Worm (Caenorhabditis elegans) whole organism, late embryonic: ENCODE data around the gene xtr-2.

Experiments
- C08G9.2 ChIP-seq: sonication (generic microtip); optimal IDR thresholded peaks from 2 replicates; lab custom pipeline; 2016; ENCODE audit warnings: mild to moderate bottlenecking, missing genetic modification characterization, moderate library complexity, missing compliant biosample characterization
- F13H6.1 ChIP-seq: sonication (generic microtip); optimal IDR thresholded peaks from 2 replicates; lab custom pipeline; 2016; ENCODE audit warnings: missing genetic modification characterization, missing compliant biosample characterization
- K09A11.1 ChIP-seq: sonication (generic microtip); optimal IDR thresholded peaks from 2 replicates; lab custom pipeline; 2017; ENCODE audit warnings: antibody characterized with exemption, mild to moderate bottlenecking, missing genetic modification characterization, missing compliant biosample characterization; ENCODE audit not compliant: insufficient read depth
- Y22D7AL.16 ChIP-seq: sonication (generic microtip); optimal IDR thresholded peaks from 2 replicates; lab custom pipeline; 2016; ENCODE audit warnings: missing genetic modification characterization, missing compliant biosample characterization
- ama-1 ChIP-seq: fragments of 150-350 bp; optimal IDR thresholded peaks from 2 replicates; lab custom pipeline; 2014
- ceh-14 ChIP-seq: sonication (generic microtip); optimal IDR thresholded peaks from 2 replicates; lab custom pipeline; 2016; ENCODE audit warnings: missing genotype, missing genetic modification characterization, missing compliant biosample characterization
- ceh-18 ChIP-seq: sonication (generic microtip); optimal IDR thresholded peaks from 2 replicates; lab custom pipeline; 2016; ENCODE audit warnings: missing genetic modification characterization, missing compliant biosample characterization
- ceh-2 ChIP-seq: sonication (generic microtip); optimal IDR thresholded peaks from 2 replicates; lab custom pipeline; 2016; ENCODE audit warnings: missing genotype, missing genetic modification characterization, missing compliant biosample characterization
- ceh-22 ChIP-seq: sonication (generic microtip); optimal IDR thresholded peaks from 2 replicates; lab custom pipeline; 2017; ENCODE audit warnings: missing biosample characterization, missing genetic modification characterization
- ceh-24 ChIP-seq: sonication (generic microtip); optimal IDR thresholded peaks from 2 replicates; lab custom pipeline; 2016; ENCODE audit warnings: mild to moderate bottlenecking, missing genetic modification characterization, missing compliant biosample characterization
- ceh-30 ChIP-seq: fragments of 150-350 bp; optimal IDR thresholded peaks from 2 replicates; lab custom pipeline; 2014; ENCODE audit warnings: missing biosample characterization, missing genetic modification characterization
- ceh-31 ChIP-seq: sonication (generic microtip); optimal IDR thresholded peaks from 2 replicates; lab custom pipeline; 2016; ENCODE audit warnings: missing genetic modification characterization, missing compliant biosample characterization
- ceh-45 ChIP-seq: fragments of 200-800 bp; sonication (Bioruptor generic); IDR thresholded peaks from 2 replicates; pipeline ENCODE4 v1.3.6; 2022; ENCODE audit warnings: missing genetic modification reagents, missing genetic modification characterization, missing compliant biosample characterization
- ceh-48 ChIP-seq: sonication (generic microtip); optimal IDR thresholded peaks from 2 replicates; lab custom pipeline; 2016; ENCODE audit warnings: missing genetic modification characterization, inconsistent platforms, missing compliant biosample characterization
- ceh-6 ChIP-seq: fragments of 200-800 bp; sonication (Bioruptor generic); optimal IDR thresholded peaks from 2 replicates; lab custom pipeline; 2018; ENCODE audit warnings: mild to moderate bottlenecking, missing genetic modification characterization, missing compliant biosample characterization
- dmd-4 ChIP-seq: sonication (generic microtip); optimal IDR thresholded peaks from 2 replicates; lab custom pipeline; 2016; ENCODE audit warnings: borderline replicate concordance, missing genetic modification characterization, missing compliant biosample characterization
- dve-1 ChIP-seq: sonication (generic microtip); optimal IDR thresholded peaks from 2 replicates; lab custom pipeline; 2017; ENCODE audit warnings: antibody characterized with exemption, mild to moderate bottlenecking, missing genetic modification characterization, missing compliant biosample characterization
- elt-2 ChIP-seq: sonication (generic microtip); optimal IDR thresholded peaks from 2 replicates; lab custom pipeline; 2016; ENCODE audit warnings: missing genetic modification reagents, missing genetic modification characterization, missing compliant biosample characterization
- elt-4 ChIP-seq: sonication (generic microtip); optimal IDR thresholded peaks from 2 replicates; lab custom pipeline; 2016; ENCODE audit warnings: missing genetic modification characterization, missing compliant biosample characterization
- eyg-1 ChIP-seq: sonication (generic microtip); optimal IDR thresholded peaks from 2 replicates; lab custom pipeline; 2016; ENCODE audit warnings: missing genotype, missing genetic modification characterization, missing compliant biosample characterization
- fkh-10 ChIP-seq: fragments of 150-350 bp; optimal IDR thresholded peaks from 2 replicates; lab custom pipeline; 2014; ENCODE audit warnings: missing biosample characterization, missing genetic modification reagents, missing genetic modification characterization
- gmeb-2 ChIP-seq: sonication (generic microtip); optimal IDR thresholded peaks from 2 replicates; lab custom pipeline; 2016; ENCODE audit warnings: missing genetic modification characterization, inconsistent platforms, missing compliant biosample characterization
- hlh-13 ChIP-seq: fragments of 200-800 bp; sonication (Bioruptor generic); optimal IDR thresholded peaks from 2 replicates; lab custom pipeline; 2018; ENCODE audit warnings: mild to moderate bottlenecking, missing genetic modification characterization, missing compliant biosample characterization
- hlh-15 ChIP-seq: sonication (generic microtip); optimal IDR thresholded peaks from 2 replicates; lab custom pipeline; 2016; ENCODE audit warnings: missing genetic modification characterization, missing compliant biosample characterization
- hlh-30 ChIP-seq: sonication (generic microtip); optimal IDR thresholded peaks from 2 replicates; lab custom pipeline; 2017; ENCODE audit warnings: antibody characterized with exemption, missing genetic modification characterization, missing compliant biosample characterization; ENCODE audit not compliant: insufficient read depth
- hlh-6 ChIP-seq: sonication (generic microtip); optimal IDR thresholded peaks from 2 replicates; lab custom pipeline; 2016; ENCODE audit warnings: missing genotype, missing genetic modification characterization, missing compliant biosample characterization
- nfya-1 ChIP-seq: sonication (generic microtip); optimal IDR thresholded peaks from 2 replicates; lab custom pipeline; 2017; ENCODE audit warnings: missing genetic modification characterization, mild to moderate bottlenecking, missing compliant biosample characterization, antibody characterized with exemption, moderate library complexity
- nhr-11 ChIP-seq: fragments of 150-350 bp; optimal IDR thresholded peaks from 2 replicates; lab custom pipeline; 2014; ENCODE audit warnings: missing biosample characterization, missing genetic modification characterization
- npax-4 ChIP-seq: sonication (generic microtip); optimal IDR thresholded peaks from 2 replicates; lab custom pipeline; 2016; ENCODE audit warnings: missing genetic modification characterization, missing compliant biosample characterization
- odd-2 ChIP-seq: sonication (generic microtip); optimal IDR thresholded peaks from 2 replicates; lab custom pipeline; 2017; ENCODE audit warnings: antibody characterized with exemption, mild to moderate bottlenecking, missing genetic modification characterization, missing compliant biosample characterization
- pag-3 ChIP-seq: sonication (generic microtip); optimal IDR thresholded peaks from 2 replicates; lab custom pipeline; 2016; ENCODE audit warnings: missing compliant biosample characterization, missing genetic modification characterization, borderline replicate concordance
- pat-9 ChIP-seq: fragments of 200-800 bp; sonication (Bioruptor generic); optimal IDR thresholded peaks from 2 replicates; lab custom pipeline; 2018; ENCODE audit warnings: mild to moderate bottlenecking, missing genetic modification characterization, moderate library complexity, missing compliant biosample characterization
- pax-1 ChIP-seq: fragments of 150-350 bp; optimal IDR thresholded peaks from 2 replicates; lab custom pipeline; 2014; ENCODE audit warnings: missing biosample characterization, missing genetic modification characterization
- pha-4 ChIP-seq: fragments of 150-350 bp; optimal IDR thresholded peaks from 2 replicates; lab custom pipeline; 2018; ENCODE audit warnings: missing biosample characterization, missing genetic modification reagents, missing genetic modification characterization
- pqm-1 ChIP-seq: sonication (generic microtip); optimal IDR thresholded peaks from 2 replicates; lab custom pipeline; 2016; ENCODE audit warnings: missing genetic modification characterization, missing compliant biosample characterization
- ref-2 ChIP-seq: sonication (generic microtip); optimal IDR thresholded peaks from 2 replicates; lab custom pipeline; 2016; ENCODE audit warnings: missing genetic modification characterization, missing compliant biosample characterization
- rnt-1 ChIP-seq: sonication (generic microtip); optimal IDR thresholded peaks from 2 replicates; lab custom pipeline; 2016; ENCODE audit warnings: missing genetic modification characterization, missing compliant biosample characterization
- sdc-2 ChIP-seq: sonication (generic microtip); optimal IDR thresholded peaks from 2 replicates; lab custom pipeline; 2016; ENCODE audit warnings: missing genotype, missing genetic modification characterization, missing compliant biosample characterization
- sox-2 ChIP-seq: fragments of 200-800 bp; sonication (Bioruptor generic); IDR thresholded peaks from 2 replicates; pipeline ENCODE4 v1.3.6; 2022; ENCODE audit warnings: missing genetic modification reagents, missing genetic modification characterization, missing compliant biosample characterization
- sox-4 ChIP-seq: sonication (generic microtip); optimal IDR thresholded peaks from 2 replicates; lab custom pipeline; 2017; ENCODE audit warnings: mild to moderate bottlenecking, missing genetic modification characterization, inconsistent platforms, missing compliant biosample characterization
- syd-9 ChIP-seq: sonication (generic microtip); optimal IDR thresholded peaks from 2 replicates; lab custom pipeline; 2016; ENCODE audit warnings: mild to moderate bottlenecking, missing genetic modification characterization, moderate library complexity, missing compliant biosample characterization
- tbx-2 ChIP-seq: sonication (generic microtip); optimal IDR thresholded peaks from 2 replicates; lab custom pipeline; 2016; ENCODE audit warnings: missing genetic modification characterization, missing compliant biosample characterization
- tbx-7 ChIP-seq: sonication (generic microtip); optimal IDR thresholded peaks from 2 replicates; lab custom pipeline; 2016; ENCODE audit warnings: missing genotype, missing genetic modification characterization, missing compliant biosample characterization
- unc-55 ChIP-seq: sonication (generic microtip); optimal IDR thresholded peaks from 2 replicates; lab custom pipeline; 2017; ENCODE audit warnings: missing biosample characterization, missing genetic modification reagents, missing genetic modification characterization
- unc-86 ChIP-seq: sonication (generic microtip); optimal IDR thresholded peaks from 2 replicates; lab custom pipeline; 2016; ENCODE audit warnings: missing genetic modification characterization, missing compliant biosample characterization

xtr-2 gene

DNA sequence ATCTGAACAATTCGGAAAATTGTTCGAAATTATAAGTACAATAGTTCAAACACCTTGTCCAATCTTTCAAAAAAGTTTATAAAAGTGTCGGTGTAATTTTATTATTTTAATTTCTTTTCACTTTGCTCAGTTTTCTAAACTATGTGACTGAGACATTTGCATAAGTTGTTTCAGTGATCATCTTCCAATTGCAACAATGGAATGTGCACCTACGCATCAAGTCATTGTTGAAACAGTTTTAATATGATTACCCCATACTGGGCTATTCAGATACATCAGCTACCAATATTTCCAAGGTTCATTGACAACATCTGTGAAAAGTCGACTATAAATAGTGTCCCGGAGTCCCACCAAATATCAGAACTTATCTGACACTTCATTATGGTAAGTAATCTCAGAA lies 41.8 kb downstream of the xtr-2 start, which contains the start of gene nspc-13:
Gene nspc-13, plus strand, starts transcription at position 301 of the 400 bp plus-strand sequence.
- TF ChIP-seq pax-1 (tag; lab: Kevin White, UChicago) (no peak), sox-4 (tag; lab: Kevin White, UChicago) (no peak), ceh-24 (no peak), pag-3 (tag; lab: Kevin White, UChicago) (no peak), elt-4 (no peak), ref-2 (no peak), pha-4 (tag; lab: Kevin White, UChicago) (no peak), ceh-45 (GFP tag; lab: Robert Waterston, UW) (no peak), ceh-30 (tag; lab: Kevin White, UChicago) (no peak), hlh-30 (no peak), dve-1 (no peak), odd-2 (tag; lab: Kevin White, UChicago) (no peak), hlh-15 (tag; lab: Kevin White, UChicago) (no peak)
- TF ChIP-seq, all 69 proteins: peak for 0

DNA sequence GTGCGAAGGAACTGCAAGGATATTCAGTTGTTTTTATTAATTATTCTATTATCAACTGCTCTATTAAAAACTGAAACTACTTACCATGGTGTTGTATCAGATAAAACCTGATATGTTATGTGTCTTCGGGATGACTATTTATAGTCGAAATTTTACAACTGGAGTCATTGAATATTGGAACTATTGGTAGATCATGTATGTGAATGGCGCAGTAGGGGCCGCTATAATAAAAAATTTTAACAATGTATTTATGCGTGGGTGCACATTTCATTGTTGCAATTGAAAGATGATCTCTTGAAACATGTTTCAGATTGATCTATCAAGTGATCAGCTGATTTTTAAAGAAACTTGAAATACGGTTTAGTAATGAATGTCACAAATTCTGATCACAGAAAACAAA lies 43.6 kb downstream of the xtr-2 start, which contains the start of gene nspc-14:
Gene nspc-14, minus strand, starts transcription at position 101 of the 400 bp plus-strand sequence.
- TF ChIP-seq ceh-6 (GFP tag; lab: Kevin White, UChicago) (no peak), nhr-11 (tag; lab: Kevin White, UChicago) (no peak), hlh-15 (tag; lab: Kevin White, UChicago) (no peak), sox-2 (no peak)

- no peak for TF ChIP-seq eyg-1 (tag; lab: Kevin White, UChicago)
- TF ChIP-seq dmd-4 (tag; lab: Kevin White, UChicago), result no peak
- TF ChIP-seq fkh-10 (GFP tag; lab: Kevin White, UChicago), result no peak
- no peak for TF ChIP-seq F13H6.1 (tag; lab: Kevin White, UChicago)
- TF ChIP-seq hlh-13 (GFP tag; lab: Kevin White, UChicago), result no peak
- TF ChIP-seq hlh-15 (tag; lab: Kevin White, UChicago), result no peak
- no peak for TF ChIP-seq C08G9.2 (tag; lab: Kevin White, UChicago)
- TF ChIP-seq pag-3 (tag; lab: Kevin White, UChicago), result no peak
- no peak for TF ChIP-seq unc-86 (tag; lab: Kevin White, UChicago)
- TF ChIP-seq elt-4, result no peak
- no peak for TF ChIP-seq tbx-2 (tag; lab: Kevin White, UChicago)
- TF ChIP-seq hlh-30, result no peak
- no peak for TF ChIP-seq hlh-6 (tag; lab: Kevin White, UChicago)
- TF ChIP-seq sox-4 (tag; lab: Kevin White, UChicago), result no peak
- TF ChIP-seq tbx-7 (tag; lab: Kevin White, UChicago), result no peak
Measured at ce11 chrX:12360444-12360843, 45.1 kb downstream of the xtr-2 start, which contains the start of the genes nspc-15 and F19H6.6. TSS of gene nspc-15 (plus strand) at chrX:12360744. TSS of gene F19H6.6 (plus strand) at chrX:12360827.

- TF ChIP-seq pat-9 (tag; lab: Kevin White, UChicago), result no peak
- TF ChIP-seq ceh-22 (tag; lab: Kevin White, UChicago), result no peak
- TF ChIP-seq tbx-2 (tag; lab: Kevin White, UChicago), result peak; percentile 71
- no peak for TF ChIP-seq ama-1
- TF ChIP-seq ceh-14 (tag; lab: Kevin White, UChicago), result peak; percentile 42
- TF ChIP-seq pqm-1 (tag; lab: Kevin White, UChicago), result peak; percentile 33
- no peak for TF ChIP-seq npax-4 (tag; lab: Kevin White, UChicago)
- TF ChIP-seq hlh-6 (tag; lab: Kevin White, UChicago), result no peak
- TF ChIP-seq sdc-2 (tag; lab: Kevin White, UChicago), result peak; percentile 99
- no peak for TF ChIP-seq gmeb-2 (tag; lab: Kevin White, UChicago)
- peak; percentile 78 for TF ChIP-seq K09A11.1 (tag; lab: Kevin White, UChicago)
- TF ChIP-seq pax-1 (tag; lab: Kevin White, UChicago), result peak; percentile 20
- peak; percentile 94 for TF ChIP-seq ceh-18 (tag; lab: Kevin White, UChicago)
- TF ChIP-seq nfya-1, result peak; percentile 87
- no peak for TF ChIP-seq ceh-45 (GFP tag; lab: Robert Waterston, UW)
- no peak for TF ChIP-seq unc-55 (GFP tag; lab: Kevin White, UChicago)
- peak; percentile 38 for TF ChIP-seq ceh-48
- TF ChIP-seq ceh-2 (tag; lab: Kevin White, UChicago), result no peak
- TF ChIP-seq F13H6.1 (tag; lab: Kevin White, UChicago), result no peak
- TF ChIP-seq Y22D7AL.16, result no peak
- TF ChIP-seq elt-2 (tag; lab: Kevin White, UChicago), result peak; percentile 64
- no peak for TF ChIP-seq pag-3 (tag; lab: Kevin White, UChicago)
- peak; percentile 96 for TF ChIP-seq dve-1
- TF ChIP-seq ceh-24, result no peak
- TF ChIP-seq syd-9, result peak; percentile 51
- peak; percentile 64 for TF ChIP-seq ceh-31 (tag; lab: Kevin White, UChicago)
- TF ChIP-seq rnt-1 (tag; lab: Kevin White, UChicago), result peak; percentile 85
- TF ChIP-seq hlh-15 (tag; lab: Kevin White, UChicago), result no peak
Measured at ce11 chrX:12362951-12363486, 47.7 kb downstream of the xtr-2 start.
